Worm (Caenorhabditis elegans) whole organism, mixed stage, embryonic: ENCODE data around the gene F22F4.5.

Experiments used
- M03D4.4 ChIP-seq: sonication (generic microtip); optimal IDR thresholded peaks from 2 replicates; lab custom pipeline; 2017; ENCODE audit warnings: mild to moderate bottlenecking, missing genetic modification characterization, missing compliant biosample characterization
- blmp-1 ChIP-seq: fragments of 150-350 bp; optimal IDR thresholded peaks from 2 replicates; lab custom pipeline; 2014; ENCODE audit warnings: missing biosample characterization, missing genetic modification characterization
- ceh-39 ChIP-seq: fragments of 150-350 bp; optimal IDR thresholded peaks from 2 replicates; lab custom pipeline; 2014; ENCODE audit warnings: missing biosample characterization, missing genetic modification characterization
- ceh-43 ChIP-seq: fragments of 200-800 bp; sonication (Bioruptor generic); optimal IDR thresholded peaks from 2 replicates; lab custom pipeline; 2018; ENCODE audit warnings: mild to moderate bottlenecking, missing genetic modification characterization, moderate library complexity, missing compliant biosample characterization
- ceh-83 ChIP-seq: fragments of 200-800 bp; sonication (Bioruptor generic); optimal IDR thresholded peaks from 2 replicates; lab custom pipeline; 2018; ENCODE audit warnings: mild to moderate bottlenecking, missing genetic modification characterization, missing compliant biosample characterization
- ces-1 ChIP-seq: fragments of 150-350 bp; optimal IDR thresholded peaks from 2 replicates; lab custom pipeline; 2014; ENCODE audit warnings: missing biosample characterization, missing genetic modification reagents, missing genetic modification characterization
- cnd-1 ChIP-seq: fragments of 200-800 bp; sonication (Bioruptor generic); optimal IDR thresholded peaks from 2 replicates; lab custom pipeline; 2018; ENCODE audit warnings: mild to moderate bottlenecking, missing genetic modification characterization, missing compliant biosample characterization
- drap-1 ChIP-seq: fragments of 200-800 bp; sonication (Bioruptor generic); optimal IDR thresholded peaks from 3 replicates; lab custom pipeline; 2018; ENCODE audit warnings: mild to moderate bottlenecking, missing genetic modification characterization, missing compliant biosample characterization
- elt-1 ChIP-seq: sonication (generic microtip); optimal IDR thresholded peaks from 2 replicates; lab custom pipeline; 2017; ENCODE audit warnings: missing genetic modification characterization, mild to moderate bottlenecking, missing compliant biosample characterization, antibody characterized with exemption, moderate library complexity, borderline replicate concordance; ENCODE audit not compliant: insufficient read depth
- flh-1 ChIP-seq: fragments of 200-800 bp; sonication (Bioruptor generic); optimal IDR thresholded peaks from 2 replicates; lab custom pipeline; 2018; ENCODE audit warnings: mild to moderate bottlenecking, missing genetic modification characterization, moderate library complexity, missing compliant biosample characterization
- ham-2 ChIP-seq: fragments of 200-800 bp; sonication (Bioruptor generic); optimal IDR thresholded peaks from 2 replicates; lab custom pipeline; 2018; ENCODE audit warnings: mild to moderate bottlenecking, missing genetic modification characterization, missing compliant biosample characterization
- lin-13 ChIP-seq: fragments of 150-350 bp; optimal IDR thresholded peaks from 2 replicates; lab custom pipeline; 2014; ENCODE audit warnings: missing biosample characterization, missing genetic modification characterization
- lin-32 ChIP-seq: fragments of 200-800 bp; sonication (Bioruptor generic); optimal IDR thresholded peaks from 2 replicates; lab custom pipeline; 2018; ENCODE audit warnings: mild to moderate bottlenecking, missing genetic modification characterization, missing compliant biosample characterization
- mab-5 ChIP-seq: fragments of 150-350 bp; optimal IDR thresholded peaks from 2 replicates; lab custom pipeline; 2014; ENCODE audit warnings: missing biosample characterization, missing genetic modification characterization
- mep-1 ChIP-seq: fragments of 150-350 bp; optimal IDR thresholded peaks from 2 replicates; lab custom pipeline; 2017; ENCODE audit warnings: missing biosample characterization, missing genetic modification reagents, missing genetic modification characterization, inconsistent platforms
- mls-2 ChIP-seq: sonication (generic microtip); optimal IDR thresholded peaks from 2 replicates; lab custom pipeline; 2016; ENCODE audit warnings: mild to moderate bottlenecking, missing genetic modification characterization, moderate library complexity, missing compliant biosample characterization
- nhr-12 ChIP-seq: fragments of 150-350 bp; optimal IDR thresholded peaks from 2 replicates; lab custom pipeline; 2014; ENCODE audit warnings: missing biosample characterization, missing genetic modification characterization
- nhr-2 ChIP-seq: fragments of 150-350 bp; optimal IDR thresholded peaks from 2 replicates; lab custom pipeline; 2014; ENCODE audit warnings: missing biosample characterization, missing genetic modification characterization
- nhr-28 ChIP-seq: fragments of 150-350 bp; optimal IDR thresholded peaks from 2 replicates; lab custom pipeline; 2014; ENCODE audit warnings: missing biosample characterization, missing genetic modification characterization
- nhr-76 ChIP-seq: sonication (generic microtip); optimal IDR thresholded peaks from 2 replicates; lab custom pipeline; 2017; ENCODE audit warnings: missing biosample characterization, missing genetic modification characterization
- pha-4 ChIP-seq: fragments of 150-350 bp; optimal IDR thresholded peaks from 2 replicates; lab custom pipeline; 2018; ENCODE audit warnings: missing biosample characterization, missing genetic modification reagents, missing genetic modification characterization
- sem-2 ChIP-seq: fragments of 200-800 bp; sonication (Bioruptor generic); optimal IDR thresholded peaks from 2 replicates; lab custom pipeline; 2018; ENCODE audit warnings: mild to moderate bottlenecking, missing genetic modification characterization, missing compliant biosample characterization
- snpc-4 ChIP-seq: fragments of 150-350 bp; optimal IDR thresholded peaks from 2 replicates; lab custom pipeline; 2014; ENCODE audit warnings: missing biosample characterization, missing genetic modification characterization
- sptf-1 ChIP-seq: sonication (generic microtip); optimal IDR thresholded peaks from 2 replicates; lab custom pipeline; 2017; ENCODE audit warnings: mild to moderate bottlenecking, missing genetic modification characterization, moderate library complexity, missing compliant biosample characterization
- tbx-8 ChIP-seq: fragments of 200-800 bp; sonication (Bioruptor generic); optimal IDR thresholded peaks from 2 replicates; lab custom pipeline; 2018; ENCODE audit warnings: mild to moderate bottlenecking, missing genetic modification characterization, moderate library complexity, missing compliant biosample characterization
- unc-120 ChIP-seq: sonication (generic microtip); optimal IDR thresholded peaks from 2 replicates; lab custom pipeline; 2017; ENCODE audit warnings: missing genetic modification characterization, missing compliant biosample characterization; ENCODE audit not compliant: poor library complexity, severe bottlenecking
- unc-39 ChIP-seq: fragments of 150-350 bp; optimal IDR thresholded peaks from 2 replicates; lab custom pipeline; 2014; ENCODE audit warnings: missing biosample characterization, missing genetic modification characterization
- unc-62 ChIP-seq: fragments of 150-350 bp; optimal IDR thresholded peaks from 2 replicates; lab custom pipeline; 2014; ENCODE audit warnings: missing biosample characterization, missing genetic modification reagents, missing genetic modification characterization
- zip-8 ChIP-seq: fragments of 150-350 bp; optimal IDR thresholded peaks from 2 replicates; lab custom pipeline; 2014; ENCODE audit warnings: missing biosample characterization, missing genetic modification characterization
- ztf-11 ChIP-seq: fragments of 150-350 bp; optimal IDR thresholded peaks from 2 replicates; lab custom pipeline; 2014; ENCODE audit warnings: missing biosample characterization, missing genetic modification characterization

The F22F4.5 gene

ce11 chrX:6001432-6001831 is 8.8 kb upstream of the F22F4.5 start, which contains the start of gene F22F4.4:
Gene F22F4.4, minus strand, starts transcription at chrX:6001532.
- TF ChIP-seq pha-4 (tag; lab: Kevin White, UChicago) (no peak), ceh-83 (GFP tag; lab: Kevin White, UChicago) (no peak), ces-1 (GFP tag; lab: Kevin White, UChicago) (no peak), unc-39 (no peak), mab-5 (tag; lab: Kevin White, UChicago) (no peak), nhr-28 (tag; lab: Kevin White, UChicago) (no peak), ceh-43 (GFP tag; lab: Kevin White, UChicago) (no peak), nhr-12 (tag; lab: Kevin White, UChicago) (no peak), tbx-8 (GFP tag; lab: Kevin White, UChicago) (no peak), flh-1 (GFP tag; lab: Kevin White, UChicago) (no peak), M03D4.4 (tag; lab: Kevin White, UChicago) (no peak), ceh-39 (tag; lab: Kevin White, UChicago) (no peak), unc-62 (GFP tag; lab: Kevin White, UChicago) (no peak), sptf-1 (tag; lab: Kevin White, UChicago) (no peak), nhr-2 (tag; lab: Kevin White, UChicago) (no peak), nhr-76 (tag; lab: Kevin White, UChicago) (no peak), ham-2 (GFP tag; lab: Kevin White, UChicago) (no peak), mls-2 (tag; lab: Kevin White, UChicago) (no peak)

DNA sequence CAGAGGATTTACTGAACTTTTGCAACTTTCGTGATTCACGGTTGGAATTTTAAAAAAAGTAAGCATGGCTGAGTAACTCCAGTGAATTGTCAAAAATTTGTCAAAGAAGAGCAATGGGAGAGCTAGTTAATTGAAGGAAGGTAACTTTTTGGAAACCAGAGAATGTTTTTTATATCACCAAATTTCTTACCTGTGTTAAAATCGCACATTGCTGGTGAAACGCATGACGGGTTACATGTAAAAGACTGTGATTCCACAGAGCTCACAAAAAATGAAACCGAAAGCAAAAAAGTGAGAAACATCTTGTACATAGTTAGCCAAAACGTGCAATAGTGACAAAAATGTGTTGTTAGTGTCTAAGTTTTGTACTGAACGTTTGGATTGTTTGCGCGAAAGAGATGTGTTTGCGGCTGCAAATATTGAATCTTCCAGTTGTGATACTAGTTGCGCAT is 6.5 kb upstream of the F22F4.5 start, which contains the start of gene F22F4.9:
Gene F22F4.9, minus strand, starts transcription at position 402 of the 452 bp plus-strand sequence.
- TF ChIP-seq sem-2 (GFP tag; lab: Kevin White, UChicago) (no peak), ceh-39 (tag; lab: Kevin White, UChicago) (no peak), unc-39 (no peak), ceh-43 (GFP tag; lab: Kevin White, UChicago) (no peak), snpc-4 (tag; lab: Kevin White, UChicago) (no peak), flh-1 (GFP tag; lab: Kevin White, UChicago) (no peak), drap-1 (GFP tag; lab: Kevin White, UChicago) (no peak), ham-2 (GFP tag; lab: Kevin White, UChicago) (no peak), M03D4.4 (tag; lab: Kevin White, UChicago) (no peak), lin-13 (no peak), blmp-1 (tag; lab: Kevin White, UChicago) (no peak), mab-5 (tag; lab: Kevin White, UChicago) (no peak)

- TF ChIP-seq blmp-1 (tag; lab: Kevin White, UChicago) = no peak
- TF ChIP-seq zip-8 (tag; lab: Kevin White, UChicago) = peak; percentile 20
- TF ChIP-seq drap-1 (GFP tag; lab: Kevin White, UChicago) = peak; percentile 28
- TF ChIP-seq ceh-39 (tag; lab: Kevin White, UChicago) = peak; percentile 18
- no peak for TF ChIP-seq ham-2 (GFP tag; lab: Kevin White, UChicago)
- peak; percentile 38 for TF ChIP-seq M03D4.4 (tag; lab: Kevin White, UChicago)
- no peak for TF ChIP-seq sem-2 (GFP tag; lab: Kevin White, UChicago)
- TF ChIP-seq elt-1 (tag; lab: Kevin White, UChicago) = no peak
- TF ChIP-seq lin-32 (GFP tag; lab: Kevin White, UChicago) = peak; percentile 54
- TF ChIP-seq ztf-11 (tag; lab: Kevin White, UChicago) = peak; percentile 67
- TF ChIP-seq mep-1 = no peak
- peak; percentile 92 for TF ChIP-seq cnd-1 (tag; lab: Kevin White, UChicago)
- TF ChIP-seq unc-120 = peak; percentile 3
- TF ChIP-seq ceh-83 (GFP tag; lab: Kevin White, UChicago) = no peak
- TF ChIP-seq snpc-4 (tag; lab: Kevin White, UChicago) = no peak
- no peak for TF ChIP-seq nhr-28 (tag; lab: Kevin White, UChicago)
- peak; percentile 44 for TF ChIP-seq mls-2 (tag; lab: Kevin White, UChicago)
Observed at ce11 chrX:5995613-5996206, 3.0 kb upstream of the F22F4.5 start, which contains the start of gene inx-3. Gene inx-3, plus strand, starts transcription at chrX:5996156.

ce11 chrX:5994004-5994403 is 1.3 kb upstream of the F22F4.5 start:
- TF ChIP-seq ces-1 (GFP tag; lab: Kevin White, UChicago) (peak; percentile 6), mep-1 (no peak), ham-2 (GFP tag; lab: Kevin White, UChicago) (peak; percentile 62), flh-1 (GFP tag; lab: Kevin White, UChicago) (no peak)
